Worm (Caenorhabditis elegans) whole organism, L4/young adult: ENCODE data around the gene zip-10.

Experiments
- W03F9.2 ChIP-seq: fragments of 150-350 bp; optimal IDR thresholded peaks from 2 replicates; lab custom pipeline; 2014; ENCODE audit warnings: missing biosample characterization, missing genetic modification characterization
- dao-5 ChIP-seq: sonication (generic microtip); optimal IDR thresholded peaks from 2 replicates; lab custom pipeline; 2016; ENCODE audit warnings: missing genotype, missing genetic modification characterization, moderate library complexity, missing compliant biosample characterization
- him-1 ChIP-seq: sonication (generic microtip); optimal IDR thresholded peaks from 2 replicates; lab custom pipeline; 2016; ENCODE audit warnings: missing genotype, missing genetic modification reagents, missing genetic modification characterization, missing compliant biosample characterization

ce11 chrV:11600800-11601199 lies 49.8 kb downstream of the zip-10 start, which contains the start of gene F35B12.9:
- no peak for TF ChIP-seq him-1 (tag; lab: Kevin White, UChicago)
- TF ChIP-seq dao-5 (tag; lab: Kevin White, UChicago): no peak
- TF ChIP-seq W03F9.2 (tag; lab: Kevin White, UChicago): no peak
